Worm (Caenorhabditis elegans) whole organism, midembryonic: ENCODE data around the gene cyh-1.
"Not testable (repeated sequence)": the region's sequence is repeated elsewhere in the genome, so short reads cannot be mapped to it uniquely, and the experiment has no call there.

Source experiments
- T22C8.4 ChIP-seq: fragments of 200-800 bp; sonication (Bioruptor generic); IDR thresholded peaks from 2 replicates; pipeline ENCODE4 v1.3.6; 2022; ENCODE audit warnings: missing genetic modification characterization, missing compliant biosample characterization
- cog-1 ChIP-seq: sonication (generic microtip); optimal IDR thresholded peaks from 2 replicates; lab custom pipeline; 2016; ENCODE audit warnings: missing genetic modification characterization, missing compliant biosample characterization
- flt-1 ChIP-seq: fragments of 200-800 bp; sonication (Bioruptor generic); IDR thresholded peaks from 2 replicates; pipeline ENCODE4 v1.3.6; 2022; ENCODE audit warnings: missing genetic modification characterization, missing compliant biosample characterization
- klf-2 ChIP-seq: fragments of 200-800 bp; sonication (Bioruptor generic); conservative IDR thresholded peaks from 2 replicates; pipeline ENCODE4 v1.3.6; 2022; ENCODE audit warnings: missing genetic modification reagents, missing genetic modification characterization, missing compliant biosample characterization
- med-1 ChIP-seq: sonication (generic microtip); optimal IDR thresholded peaks from 2 replicates; lab custom pipeline; 2017; ENCODE audit warnings: missing genetic modification characterization, mild to moderate bottlenecking, missing compliant biosample characterization, antibody characterized with exemption, missing genetic modification reagents; ENCODE audit not compliant: insufficient read depth
- ref-1 ChIP-seq: fragments of 200-800 bp; sonication (Bioruptor generic); conservative IDR thresholded peaks from 2 replicates; pipeline ENCODE4 v1.3.6; 2022; ENCODE audit warnings: missing genetic modification reagents, missing genetic modification characterization, missing compliant biosample characterization
- tab-1 ChIP-seq: fragments of 200-800 bp; sonication (Bioruptor generic); IDR thresholded peaks from 2 replicates; pipeline ENCODE4 v1.3.6; 2022; ENCODE audit warnings: missing genetic modification characterization, missing compliant biosample characterization
- ztf-23 ChIP-seq: fragments of 200-800 bp; sonication (Bioruptor generic); IDR thresholded peaks from 2 replicates; pipeline ENCODE4 v1.3.6; 2022; ENCODE audit warnings: missing genetic modification reagents, missing genetic modification characterization, missing compliant biosample characterization
- ztf-29 ChIP-seq: fragments of 200-800 bp; sonication (Bioruptor generic); IDR thresholded peaks from 2 replicates; pipeline ENCODE4 v1.3.6; 2022; ENCODE audit warnings: missing genetic modification reagents, missing genetic modification characterization, missing compliant biosample characterization

The cyh-1 gene

ce11 chrII:3472817-3473216 lies 32.0 kb upstream of the cyh-1 start, which contains the start of gene Y49F6B.6:
Y49F6B.6 (plus strand) TSS chrII:3473117.
- TF ChIP-seq ref-1 (no peak), ztf-29 (no peak), cog-1 (tag; lab: Kevin White, UChicago) (no peak), T22C8.4 (GFP tag; lab: Robert Waterston, UW) (no peak), med-1 (GFP tag; lab: Kevin White, UChicago) (no peak), flt-1 (no peak), tab-1 (GFP tag; lab: Robert Waterston, UW) (no peak)

- no peak for TF ChIP-seq ref-1
- TF ChIP-seq med-1 (GFP tag; lab: Kevin White, UChicago) = no peak
- no peak for TF ChIP-seq flt-1
- no peak for TF ChIP-seq ztf-23 (GFP tag; lab: Robert Waterston, UW)
- TF ChIP-seq cog-1 (tag; lab: Kevin White, UChicago) = no peak
- TF ChIP-seq klf-2 (GFP tag; lab: Robert Waterston, UW) = no peak
- no peak for TF ChIP-seq T22C8.4 (GFP tag; lab: Robert Waterston, UW)
- no peak for TF ChIP-seq tab-1 (GFP tag; lab: Robert Waterston, UW)
- TF ChIP-seq ztf-29 = no peak
These were observed 31.1 kb upstream of the cyh-1 start, which contains the start of gene sdz-32 for ce11 chrII:3473744-3474143. sdz-32 (plus strand) TSS chrII:3474044.

ce11 chrII:3476536-3476935 lies 28.3 kb upstream of the cyh-1 start:
- TF ChIP-seq ztf-29 = 0 out of 2 replicates have a peak, but pooled peaks have one; percentile 13
- no peak for TF ChIP-seq ref-1

ce11 chrII:3477171-3477570 lies 27.6 kb upstream of the cyh-1 start, which contains the start of gene fbxb-104:
fbxb-104 (minus strand) TSS chrII:3477271.
- TF ChIP-seq ztf-23 (GFP tag; lab: Robert Waterston, UW) = no peak
- no peak for TF ChIP-seq T22C8.4 (GFP tag; lab: Robert Waterston, UW)
- TF ChIP-seq tab-1 (GFP tag; lab: Robert Waterston, UW) = no peak
- no peak for TF ChIP-seq klf-2 (GFP tag; lab: Robert Waterston, UW)
- no peak for TF ChIP-seq cog-1 (tag; lab: Kevin White, UChicago)
- no peak for TF ChIP-seq ztf-29
- TF ChIP-seq flt-1 = no peak
- no peak for TF ChIP-seq ref-1
- no peak for TF ChIP-seq med-1 (GFP tag; lab: Kevin White, UChicago)

ce11 chrII:3481584-3481983 lies 23.2 kb upstream of the cyh-1 start, which contains the start of gene Y49F6B.8:
Y49F6B.8 (minus strand) TSS chrII:3481684.
- TF ChIP-seq cog-1 (tag; lab: Kevin White, UChicago) (no peak), flt-1 (no peak), ztf-29 (no peak), ztf-23 (GFP tag; lab: Robert Waterston, UW) (no peak), med-1 (GFP tag; lab: Kevin White, UChicago) (no peak), klf-2 (GFP tag; lab: Robert Waterston, UW) (no peak), tab-1 (GFP tag; lab: Robert Waterston, UW) (no peak), T22C8.4 (GFP tag; lab: Robert Waterston, UW) (no peak), ref-1 (no peak)

- no peak for TF ChIP-seq ztf-29
- 0 out of 2 replicates have a peak, but pooled peaks have one; percentile 45 for TF ChIP-seq klf-2 (GFP tag; lab: Robert Waterston, UW)
- peak; percentile 74 for TF ChIP-seq ztf-23 (GFP tag; lab: Robert Waterston, UW)
- peak; percentile 67; the same call in 1 of the 2 replicates for TF ChIP-seq flt-1
- peak; percentile 39 for TF ChIP-seq cog-1 (tag; lab: Kevin White, UChicago)
These were observed 22.6 kb upstream of the cyh-1 start, which contains the start of gene smu-2 for ce11 chrII:3482231-3482630. smu-2 (plus strand) TSS chrII:3482408.

- not testable (repeated sequence) for TF ChIP-seq tab-1 (GFP tag; lab: Robert Waterston, UW); med-1 (GFP tag; lab: Kevin White, UChicago); cog-1 (tag; lab: Kevin White, UChicago)
These were observed 14.0 kb upstream of the cyh-1 start, which contains the start of gene fbxb-112 for ce11 chrII:3490797-3491196. fbxb-112 (plus strand) TSS chrII:3491097.

ce11 chrII:3499386-3499785 lies 5.4 kb upstream of the cyh-1 start, which contains the start of gene Y49F6B.9:
Y49F6B.9 (minus strand) TSS chrII:3499387.
- no peak for TF ChIP-seq ref-1
- TF ChIP-seq ztf-23 (GFP tag; lab: Robert Waterston, UW) = no peak
- TF ChIP-seq klf-2 (GFP tag; lab: Robert Waterston, UW) = no peak
- TF ChIP-seq ztf-29 = no peak
- no peak for TF ChIP-seq flt-1
- TF ChIP-seq tab-1 (GFP tag; lab: Robert Waterston, UW) = no peak
- no peak for TF ChIP-seq cog-1 (tag; lab: Kevin White, UChicago)
- no peak for TF ChIP-seq med-1 (GFP tag; lab: Kevin White, UChicago)

ce11 chrII:3500373-3500772 lies 4.4 kb upstream of the cyh-1 start:
- TF ChIP-seq cog-1 (tag; lab: Kevin White, UChicago) (no peak), T22C8.4 (GFP tag; lab: Robert Waterston, UW) (no peak), flt-1 (no peak), tab-1 (GFP tag; lab: Robert Waterston, UW) (no peak), ztf-29 (no peak)

ce11 chrII:3502011-3502410 lies 2.8 kb upstream of the cyh-1 start:
- TF ChIP-seq med-1 (GFP tag; lab: Kevin White, UChicago) = no peak
- no peak for TF ChIP-seq ztf-29
- no peak for TF ChIP-seq ref-1
- no peak for TF ChIP-seq flt-1
- no peak for TF ChIP-seq ztf-23 (GFP tag; lab: Robert Waterston, UW)
- no peak for TF ChIP-seq T22C8.4 (GFP tag; lab: Robert Waterston, UW)
- no peak for TF ChIP-seq tab-1 (GFP tag; lab: Robert Waterston, UW)
- no peak for TF ChIP-seq cog-1 (tag; lab: Kevin White, UChicago)
- no peak for TF ChIP-seq klf-2 (GFP tag; lab: Robert Waterston, UW)
